Fruit fly (Drosophila melanogaster): ENCODE measurements around the gene Ir68b.

dm6 chr3L:12090184-12090897 is 36.9 kb downstream of the Ir68b start:
- TF ChIP-seq CTCF (optimal IDR thresholded peaks at IDR 0.05) = no peak
- no peak for TF ChIP-seq CG8478 (optimal IDR thresholded peaks at IDR 0.05)

Measured in S2 (cell line).